Worm (Caenorhabditis elegans) whole organism, mixed stage, embryonic: Measurements from ENCODE around the gene smvt-1.

Source experiments
- ceh-39 ChIP-seq: fragments of 150-350 bp; optimal IDR thresholded peaks from 2 replicates; lab custom pipeline; 2014; ENCODE audit warnings: missing biosample characterization, missing genetic modification characterization
- ces-1 ChIP-seq: fragments of 150-350 bp; optimal IDR thresholded peaks from 2 replicates; lab custom pipeline; 2014; ENCODE audit warnings: missing biosample characterization, missing genetic modification reagents, missing genetic modification characterization
- elt-3 ChIP-seq: fragments of 150-350 bp; optimal IDR thresholded peaks from 2 replicates; lab custom pipeline; 2014; ENCODE audit warnings: missing biosample characterization, missing genetic modification characterization
- ham-2 ChIP-seq: fragments of 200-800 bp; sonication (Bioruptor generic); optimal IDR thresholded peaks from 2 replicates; lab custom pipeline; 2018; ENCODE audit warnings: mild to moderate bottlenecking, missing genetic modification characterization, missing compliant biosample characterization
- lsy-2 ChIP-seq: fragments of 150-350 bp; optimal IDR thresholded peaks from 2 replicates; lab custom pipeline; 2014; ENCODE audit warnings: missing biosample characterization, missing genetic modification characterization
- nhr-237 ChIP-seq: fragments of 150-350 bp; optimal IDR thresholded peaks from 2 replicates; lab custom pipeline; 2014; ENCODE audit warnings: missing biosample characterization, missing genetic modification characterization
- nhr-28 ChIP-seq: fragments of 150-350 bp; optimal IDR thresholded peaks from 2 replicates; lab custom pipeline; 2014; ENCODE audit warnings: missing biosample characterization, missing genetic modification characterization
- snpc-4 ChIP-seq: fragments of 150-350 bp; optimal IDR thresholded peaks from 2 replicates; lab custom pipeline; 2014; ENCODE audit warnings: missing biosample characterization, missing genetic modification characterization
- sptf-1 ChIP-seq: sonication (generic microtip); optimal IDR thresholded peaks from 2 replicates; lab custom pipeline; 2017; ENCODE audit warnings: mild to moderate bottlenecking, missing genetic modification characterization, moderate library complexity, missing compliant biosample characterization
- unc-39 ChIP-seq: fragments of 150-350 bp; optimal IDR thresholded peaks from 2 replicates; lab custom pipeline; 2014; ENCODE audit warnings: missing biosample characterization, missing genetic modification characterization
- unc-62 ChIP-seq: fragments of 150-350 bp; optimal IDR thresholded peaks from 2 replicates; lab custom pipeline; 2014; ENCODE audit warnings: missing biosample characterization, missing genetic modification reagents, missing genetic modification characterization
- zip-8 ChIP-seq: fragments of 150-350 bp; optimal IDR thresholded peaks from 2 replicates; lab custom pipeline; 2014; ENCODE audit warnings: missing biosample characterization, missing genetic modification characterization
- ztf-11 ChIP-seq: fragments of 150-350 bp; optimal IDR thresholded peaks from 2 replicates; lab custom pipeline; 2014; ENCODE audit warnings: missing biosample characterization, missing genetic modification characterization

DNA sequence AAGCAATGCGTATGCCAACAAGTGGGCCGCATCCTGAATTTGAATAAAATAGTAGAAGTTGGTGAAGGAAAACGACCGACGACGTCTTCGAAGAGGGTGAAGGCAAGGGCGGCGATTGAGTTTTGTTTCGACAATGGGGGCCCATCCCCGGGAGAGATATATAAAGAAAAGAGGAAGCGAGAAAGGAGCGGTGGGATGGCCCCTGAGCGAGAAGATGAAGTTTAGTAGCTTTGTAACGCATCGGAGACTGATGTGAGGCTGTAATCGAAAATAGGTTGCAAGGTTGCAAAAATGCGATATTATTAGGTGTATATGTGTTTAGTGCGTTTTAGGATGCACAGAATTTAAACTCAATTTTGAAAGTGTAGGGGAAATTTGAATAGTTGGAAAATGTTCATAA, 26.1 kb downstream of the smvt-1 start:
- TF ChIP-seq nhr-237 (tag; lab: Kevin White, UChicago) (no peak), ces-1 (GFP tag; lab: Kevin White, UChicago) (peak; percentile 51), unc-62 (GFP tag; lab: Kevin White, UChicago) (no peak), snpc-4 (tag; lab: Kevin White, UChicago) (no peak), zip-8 (tag; lab: Kevin White, UChicago) (no peak), lsy-2 (tag; lab: Kevin White, UChicago) (no peak), elt-3 (tag; lab: Kevin White, UChicago) (no peak), nhr-28 (tag; lab: Kevin White, UChicago) (no peak), ztf-11 (no peak), unc-39 (tag; lab: Kevin White, UChicago) (no peak), ceh-39 (no peak), ham-2 (GFP tag; lab: Kevin White, UChicago) (no peak), sptf-1 (no peak)
